Fruit fly (Drosophila melanogaster) whole organism, embryonic: ENCODE data around the gene CG32271.

Source experiments
- CG10147 ChIP-seq: fragments of 200-800 bp; sonication (Bioruptor generic); optimal IDR thresholded peaks from 2 replicates; lab custom pipeline; 2019; ENCODE audit warnings: missing biosample characterization, mild to moderate bottlenecking, missing genetic modification characterization, moderate library complexity
- CG12391 ChIP-seq: fragments of 200-800 bp; sonication (Bioruptor generic); optimal IDR thresholded peaks from 3 replicates; lab custom pipeline; 2018; ENCODE audit warnings: missing biosample characterization, mild to moderate bottlenecking, missing genetic modification characterization, moderate library complexity
- CG12942 ChIP-seq: fragments of 200-800 bp; sonication (Bioruptor generic); optimal IDR thresholded peaks from 3 replicates; lab custom pipeline; 2016; ENCODE audit warnings: missing biosample characterization, missing genetic modification characterization
- CG13123 ChIP-seq: fragments of 200-800 bp; sonication (Bioruptor generic); optimal IDR thresholded peaks from 2 replicates; lab custom pipeline; 2016; ENCODE audit warnings: missing biosample characterization, missing genetic modification characterization
- CG15073 ChIP-seq: fragments of 200-800 bp; sonication (Bioruptor generic); optimal IDR thresholded peaks from 2 replicates; lab custom pipeline; 2016; ENCODE audit warnings: missing biosample characterization, missing genetic modification characterization
- CG16815 ChIP-seq: fragments of 200-800 bp; sonication (Bioruptor generic); optimal IDR thresholded peaks from 3 replicates; lab custom pipeline; 2017; ENCODE audit warnings: missing biosample characterization, mild to moderate bottlenecking, missing genetic modification characterization
- CG18476 ChIP-seq: fragments of 200-800 bp; sonication (Bioruptor generic); optimal IDR thresholded peaks from 2 replicates; lab custom pipeline; 2016; ENCODE audit warnings: missing biosample characterization, mild to moderate bottlenecking, missing genetic modification characterization
- CG2120 ChIP-seq: fragments of 200-800 bp; sonication (Bioruptor generic); optimal IDR thresholded peaks from 3 replicates; lab custom pipeline; 2016; ENCODE audit warnings: missing biosample characterization, missing genetic modification characterization
- CG2678 ChIP-seq: fragments of 200-800 bp; sonication (Bioruptor generic); optimal IDR thresholded peaks from 3 replicates; lab custom pipeline; 2019; ENCODE audit warnings: missing biosample characterization, mild to moderate bottlenecking, missing genetic modification characterization, moderate library complexity
- CG30431 ChIP-seq: fragments of 200-800 bp; sonication (Bioruptor generic); optimal IDR thresholded peaks from 2 replicates; lab custom pipeline; 2017; ENCODE audit warnings: missing biosample characterization, missing genetic modification characterization
- CG3065 ChIP-seq: fragments of 200-800 bp; sonication (Bioruptor generic); optimal IDR thresholded peaks from 2 replicates; lab custom pipeline; 2016; ENCODE audit warnings: missing biosample characterization, missing genetic modification characterization
- CG34224 ChIP-seq: fragments of 200-800 bp; sonication (Bioruptor generic); IDR thresholded peaks from 3 replicates; pipeline ENCODE4 v1.3.6; 2022; ENCODE audit warnings: missing biosample characterization, missing genetic modification characterization; ENCODE audit not compliant: partially characterized antibody
- CG4360 ChIP-seq: fragments of 200-800 bp; sonication (Bioruptor generic); IDR thresholded peaks from 2 replicates; pipeline ENCODE4 v1.3.6; 2022; ENCODE audit warnings: missing biosample characterization, missing genetic modification characterization
- CG6683 ChIP-seq: fragments of 200-800 bp; sonication (Bioruptor generic); optimal IDR thresholded peaks from 2 replicates; lab custom pipeline; 2017; ENCODE audit warnings: missing biosample characterization, mild to moderate bottlenecking, missing genetic modification characterization, missing genetic modification reagents
- CG7839 ChIP-seq: fragments of 200-800 bp; sonication (Bioruptor generic); optimal IDR thresholded peaks from 3 replicates; lab custom pipeline; 2018; ENCODE audit warnings: missing biosample characterization, mild to moderate bottlenecking, missing genetic modification characterization, moderate library complexity
- CG7963 ChIP-seq: fragments of 200-800 bp; sonication (Bioruptor generic); IDR thresholded peaks from 3 replicates; pipeline ENCODE4 v1.3.6; 2022; ENCODE audit warnings: missing biosample characterization, missing genetic modification characterization; ENCODE audit not compliant: partially characterized antibody
- CG9817 ChIP-seq: fragments of 200-800 bp; sonication (Bioruptor generic); optimal IDR thresholded peaks from 2 replicates; lab custom pipeline; 2018; ENCODE audit warnings: missing biosample characterization, mild to moderate bottlenecking, missing genetic modification characterization, moderate library complexity
- CG9932 ChIP-seq: fragments of 200-800 bp; sonication (Bioruptor generic); IDR thresholded peaks from 2 replicates; pipeline ENCODE4 v1.3.6; 2022; ENCODE audit warnings: missing biosample characterization, missing genetic modification characterization
- Drgx ChIP-seq: fragments of 200-800 bp; sonication (Bioruptor generic); IDR thresholded peaks from 2 replicates; pipeline ENCODE4 v1.3.6; 2022; ENCODE audit warnings: missing biosample characterization, missing genetic modification characterization
- Gsc ChIP-seq: fragments of 200-800 bp; sonication (Bioruptor generic); IDR thresholded peaks from 2 replicates; pipeline ENCODE4 v1.3.6; 2022; ENCODE audit warnings: missing biosample characterization, missing genetic modification characterization
- H2.0 ChIP-seq: fragments of 200-800 bp; sonication (Bioruptor generic); IDR thresholded peaks from 2 replicates; pipeline ENCODE4 v1.3.6; 2022; ENCODE audit warnings: missing biosample characterization, missing genetic modification characterization
- HmgZ ChIP-seq: fragments of 200-800 bp; sonication (Bioruptor generic); optimal IDR thresholded peaks from 2 replicates; lab custom pipeline; 2018; ENCODE audit warnings: missing biosample characterization, mild to moderate bottlenecking, missing genetic modification characterization
- Jarid2 ChIP-seq: fragments of 200-800 bp; sonication (Bioruptor generic); optimal IDR thresholded peaks from 3 replicates; lab custom pipeline; 2017; ENCODE audit warnings: mild to moderate bottlenecking, missing biosample characterization, missing genetic modification reagents, missing genetic modification characterization
- Meics ChIP-seq: fragments of 200-800 bp; sonication (Bioruptor generic); optimal IDR thresholded peaks from 2 replicates; lab custom pipeline; 2017; ENCODE audit warnings: missing biosample characterization, mild to moderate bottlenecking, missing genetic modification characterization
- Oaz ChIP-seq: fragments of 200-800 bp; sonication (Bioruptor generic); IDR thresholded peaks from 2 replicates; pipeline ENCODE4 v1.3.6; 2022; ENCODE audit warnings: missing biosample characterization, missing genetic modification characterization
- Taf1 ChIP-seq: fragments of 200-800 bp; sonication (Bioruptor generic); IDR thresholded peaks from 2 replicates; pipeline ENCODE4 v1.3.6; 2022; ENCODE audit warnings: missing biosample characterization, missing genetic modification characterization
- Vsx1 ChIP-seq: fragments of 200-800 bp; sonication (Bioruptor generic); optimal IDR thresholded peaks from 2 replicates; lab custom pipeline; 2017; ENCODE audit warnings: missing biosample characterization, mild to moderate bottlenecking, missing genetic modification characterization, missing genetic modification reagents
- abd-A ChIP-seq: fragments of 200-800 bp; sonication (Bioruptor generic); optimal IDR thresholded peaks from 3 replicates; lab custom pipeline; 2019; ENCODE audit warnings: missing biosample characterization, mild to moderate bottlenecking, missing genetic modification characterization, moderate library complexity
- bab2 ChIP-seq: fragments of 200-800 bp; sonication (Bioruptor generic); optimal IDR thresholded peaks from 2 replicates; lab custom pipeline; 2016; ENCODE audit warnings: missing biosample characterization, missing genetic modification characterization
- bbx ChIP-seq: fragments of 200-800 bp; sonication (Bioruptor generic); IDR thresholded peaks from 2 replicates; pipeline ENCODE4 v1.3.6; 2022; ENCODE audit warnings: missing biosample characterization, missing genetic modification characterization; ENCODE audit not compliant: partially characterized antibody
- chif ChIP-seq, 2 experiments: fragments of 200-800 bp; sonication (Bioruptor generic); optimal IDR thresholded peaks; 3 replicates each; lab custom pipeline; 2016; ENCODE audit warnings: missing biosample characterization in 2 of 2, missing genetic modification characterization in 2 of 2
- crc ChIP-seq: fragments of 200-800 bp; sonication (Bioruptor generic); optimal IDR thresholded peaks from 2 replicates; lab custom pipeline; 2016; ENCODE audit warnings: missing biosample characterization, missing genetic modification characterization
- crol ChIP-seq: fragments of 200-800 bp; sonication (Bioruptor generic); IDR thresholded peaks from 2 replicates; pipeline ENCODE4 v1.3.6; 2022; ENCODE audit warnings: missing biosample characterization, missing genetic modification characterization
- dimm ChIP-seq: fragments of 200-800 bp; sonication (Bioruptor generic); IDR thresholded peaks from 2 replicates; pipeline ENCODE4 v1.3.6; 2022; ENCODE audit warnings: missing biosample characterization, missing genetic modification characterization
- dm ChIP-seq: fragments of 200-800 bp; sonication (Bioruptor generic); optimal IDR thresholded peaks from 3 replicates; lab custom pipeline; 2016; ENCODE audit warnings: missing biosample characterization, missing genetic modification characterization
- gsb-n ChIP-seq: fragments of 200-800 bp; sonication (Bioruptor generic); optimal IDR thresholded peaks from 3 replicates; lab custom pipeline; 2018; ENCODE audit warnings: missing biosample characterization, mild to moderate bottlenecking, missing genetic modification characterization
- inv ChIP-seq: fragments of 200-800 bp; sonication (Bioruptor generic); IDR thresholded peaks from 2 replicates; pipeline ENCODE4 v1.3.6; 2022; ENCODE audit warnings: missing biosample characterization, missing genetic modification characterization; ENCODE audit not compliant: partially characterized antibody
- maf-S ChIP-seq: fragments of 200-800 bp; sonication (Bioruptor generic); optimal IDR thresholded peaks from 2 replicates; lab custom pipeline; 2016; ENCODE audit warnings: missing biosample characterization, missing genetic modification characterization
- onecut ChIP-seq: fragments of 200-800 bp; sonication (Bioruptor generic); IDR thresholded peaks from 2 replicates; pipeline ENCODE4 v1.3.6; 2022; ENCODE audit warnings: missing biosample characterization, missing genetic modification characterization
- phol ChIP-seq: fragments of 200-800 bp; sonication (Bioruptor generic); optimal IDR thresholded peaks from 3 replicates; lab custom pipeline; 2018; ENCODE audit warnings: missing biosample characterization, mild to moderate bottlenecking, missing genetic modification characterization, moderate library complexity
- pita ChIP-seq: fragments of 200-800 bp; sonication (Bioruptor generic); optimal IDR thresholded peaks from 2 replicates; lab custom pipeline; 2017; ENCODE audit warnings: missing biosample characterization, mild to moderate bottlenecking, missing genetic modification characterization
- prd ChIP-seq, 3 experiments: fragments of >200 bp in 2 of 3; fragments of 200-800 bp in 1 of 3; sonication (Bioruptor generic) in 1 of 3; optimal IDR thresholded peaks in 2 of 3; IDR thresholded peaks in 1 of 3; 2 replicates in 2 of 3; 3 replicates in 1 of 3; pipeline versions ENCODE4 v1.3.6 to Lab custom; 2017 to 2022; ENCODE audit warnings: missing biosample characterization in 1 of 3, missing genetic modification characterization in 1 of 3
- pros ChIP-seq: fragments of 200-800 bp; sonication (Bioruptor generic); optimal IDR thresholded peaks from 3 replicates; lab custom pipeline; 2019; ENCODE audit warnings: missing biosample characterization, mild to moderate bottlenecking, missing genetic modification characterization, moderate library complexity
- rib ChIP-seq: fragments of 200-800 bp; sonication (Bioruptor generic); IDR thresholded peaks from 2 replicates; pipeline ENCODE4 v1.3.6; 2022; ENCODE audit warnings: missing biosample characterization, missing genetic modification characterization
- row ChIP-seq: fragments of 200-800 bp; sonication (Bioruptor generic); IDR thresholded peaks from 3 replicates; pipeline ENCODE4 v1.3.6; 2022; ENCODE audit warnings: missing biosample characterization, missing genetic modification characterization
- sisA ChIP-seq: fragments of 200-800 bp; sonication (Bioruptor generic); IDR thresholded peaks from 2 replicates; pipeline ENCODE4 v1.3.6; 2022; ENCODE audit warnings: missing biosample characterization, missing genetic modification characterization
- sqz ChIP-seq: fragments of 200-800 bp; sonication (Bioruptor generic); optimal IDR thresholded peaks from 3 replicates; lab custom pipeline; 2018; ENCODE audit warnings: missing biosample characterization, mild to moderate bottlenecking, missing genetic modification characterization
- sr ChIP-seq: fragments of 200-800 bp; sonication (Bioruptor generic); IDR thresholded peaks from 3 replicates; pipeline ENCODE4 v1.3.6; 2022; ENCODE audit warnings: missing biosample characterization, missing genetic modification characterization
- tap ChIP-seq: fragments of 200-800 bp; optimal IDR thresholded peaks from 3 replicates; lab custom pipeline; 2019; ENCODE audit warnings: missing biosample characterization, mild to moderate bottlenecking, missing genetic modification characterization, moderate library complexity
- zfh2 ChIP-seq: fragments of 200-800 bp; sonication (Bioruptor generic); optimal IDR thresholded peaks from 2 replicates; lab custom pipeline; 2016; ENCODE audit warnings: missing biosample characterization, missing genetic modification characterization

Gene CG32271

dm6 chr3L:3178530-3179096, 24.3 kb downstream of the CG32271 start, which contains the start of the genes MnM and Girdin (continued):
- TF ChIP-seq CG13123 (GFP tag; lab: Kevin White, UChicago) (no peak), CG2120 (GFP tag; lab: Kevin White, UChicago) (peak; percentile 91), Meics (GFP tag; lab: Kevin White, UChicago) (peak; percentile 22), tap (tag; lab: Kevin White, UChicago) (no peak), CG3065 (no peak), CG16815 (GFP tag; lab: Kevin White, UChicago) (peak; percentile 4), phol (tag; lab: Kevin White, UChicago) (peak; percentile 65), CG4360 (no peak), dimm (GFP tag; lab: Robert Waterston, UW) (no peak), abd-A (tag; lab: Kevin White, UChicago) (no peak), CG2678 (tag; lab: Kevin White, UChicago) (no peak), zfh2 (GFP tag; lab: Kevin White, UChicago) (peak; percentile 91), pita (GFP tag; lab: Kevin White, UChicago) (no peak), CG30431 (GFP tag; lab: Kevin White, UChicago) (peak; percentile 15), dm (GFP tag; lab: Kevin White, UChicago) (peak; percentile 77), H2.0 (GFP tag; lab: Robert Waterston, UW) (0 out of 2 replicates have a peak, but pooled peaks have one; percentile 8), CG18476 (GFP tag; lab: Kevin White, UChicago) (no peak), onecut (GFP tag; lab: Robert Waterston, UW) (no peak), maf-S (GFP tag; lab: Kevin White, UChicago) (peak; percentile 75), rib (GFP tag; lab: Robert Waterston, UW) (no peak), gsb-n (tag; lab: Kevin White, UChicago) (peak; percentile 78), Jarid2 (GFP tag; lab: Kevin White, UChicago) (no peak), CG15073 (GFP tag; lab: Kevin White, UChicago) (no peak), sr (no peak), Oaz (GFP tag; lab: Robert Waterston, UW) (no peak), inv (GFP tag; lab: Robert Waterston, UW) (peak; percentile 87), bbx (GFP tag; lab: Robert Waterston, UW) (peak; percentile 63), prd (optimal IDR thresholded peaks at IDR 0.05; lab: Kevin White, UChicago) (no peak), prd (GFP tag; IDR thresholded peaks at IDR 0.05; lab: Robert Waterston, UW) (peak; percentile 53; the same call in 1 of the 3 replicates), CG9932 (GFP tag; lab: Robert Waterston, UW) (peak; percentile 88), CG7839 (tag; lab: Kevin White, UChicago) (no peak), crol (GFP tag; lab: Robert Waterston, UW) (no peak), CG10147 (GFP tag; lab: Kevin White, UChicago) (no peak), sqz (GFP tag; lab: Kevin White, UChicago) (no peak), chif (GFP tag; optimal IDR thresholded peaks at IDR 0.05; lab: Kevin White, UChicago) (peak; percentile 37 to 74), row (GFP tag; lab: Robert Waterston, UW) (peak; percentile 92), CG6683 (GFP tag; lab: Kevin White, UChicago) (no peak), CG12942 (peak; percentile 53), Gsc (GFP tag; lab: Robert Waterston, UW) (no peak), Vsx1 (GFP tag; lab: Kevin White, UChicago) (no peak), crc (GFP tag; lab: Kevin White, UChicago) (peak; percentile 0), CG34224 (GFP tag; lab: Robert Waterston, UW) (peak; percentile 74; the same call in 2 of the 3 replicates), CG7963 (0 out of 3 replicates have a peak, but pooled peaks have one; percentile 43), Taf1 (GFP tag; lab: Robert Waterston, UW) (no peak), CG9817 (tag; lab: Kevin White, UChicago) (peak; percentile 67), sisA (peak; percentile 56), bab2 (peak; percentile 73), HmgZ (tag; lab: Kevin White, UChicago) (peak; percentile 82), pros (no peak), Drgx (GFP tag; lab: Robert Waterston, UW) (no peak), CG12391 (tag; lab: Kevin White, UChicago) (peak; percentile 75)
